Worm (Caenorhabditis elegans): ENCODE results near the gene C07A9.5.

C07A9.5 gene

DNA sequence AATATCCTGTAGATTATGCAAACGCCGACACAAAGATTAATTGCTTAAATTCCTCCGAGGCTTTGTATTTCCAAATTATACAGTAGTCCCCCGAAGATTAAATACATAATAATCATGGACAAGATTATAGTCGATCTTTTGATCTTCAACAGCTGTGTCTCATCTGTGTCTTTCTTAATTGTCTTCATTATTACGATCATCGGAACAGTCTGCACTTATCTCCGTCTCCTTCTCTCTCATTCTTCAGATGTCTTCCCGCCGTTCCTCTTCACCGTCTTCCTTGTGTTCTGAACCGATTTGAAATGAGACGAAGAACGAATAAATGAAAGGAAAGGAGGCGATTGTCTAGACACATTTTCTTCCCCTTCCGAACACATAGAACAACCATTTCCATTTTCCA, 21.5 kb downstream of the C07A9.5 start:
- no peak for TF ChIP-seq nhr-80 (tag; optimal IDR thresholded peaks at IDR 0.05)
- no peak for TF ChIP-seq ceh-27 (GFP tag; optimal IDR thresholded peaks at IDR 0.05)
- TF ChIP-seq dox-1 (GFP tag; IDR thresholded peaks at IDR 0.05): no peak
- TF ChIP-seq akir-1 (GFP tag; optimal IDR thresholded peaks at IDR 0.05): no peak
- TF ChIP-seq unc-62 (GFP tag; optimal IDR thresholded peaks at IDR 0.05): no peak
- TF ChIP-seq Y95B8A.8 (GFP tag; IDR thresholded peaks at IDR 0.05): no peak
- TF ChIP-seq B0019.2 (GFP tag; conservative IDR thresholded peaks at IDR 0.05): no peak
- TF ChIP-seq lag-1 (GFP tag; IDR thresholded peaks at IDR 0.05): no peak
- no peak for TF ChIP-seq unc-130 (GFP tag; optimal IDR thresholded peaks at IDR 0.05)

DNA sequence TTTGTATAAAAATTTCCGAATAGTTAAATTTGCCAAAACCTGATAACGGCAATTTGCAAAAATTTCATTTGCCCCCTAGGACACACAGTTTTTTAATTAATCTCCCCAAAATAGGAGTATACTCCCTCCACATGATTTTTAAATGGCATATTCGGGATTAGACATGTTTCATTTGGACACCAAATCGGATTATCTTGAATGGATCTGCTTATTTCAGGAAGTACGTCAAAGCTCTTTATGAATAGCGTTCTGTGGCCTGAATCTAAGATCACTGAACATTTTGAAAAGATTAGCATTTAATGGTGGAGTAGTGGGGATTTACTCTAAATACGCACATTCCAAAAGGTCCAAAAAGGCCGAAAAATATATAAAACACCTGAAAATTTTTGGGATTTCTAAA, 24.1 kb downstream of the C07A9.5 start:
- no peak for TF ChIP-seq egl-18 (GFP tag; IDR thresholded peaks at IDR 0.05)
- no peak for TF ChIP-seq tbp1 (GFP tag; optimal IDR thresholded peaks at IDR 0.05)
- TF ChIP-seq him-1 (tag; optimal IDR thresholded peaks at IDR 0.05): no peak
- no peak for TF ChIP-seq chd-7 (tag; optimal IDR thresholded peaks at IDR 0.05)
- TF ChIP-seq F49E8.2 (tag; optimal IDR thresholded peaks at IDR 0.05; ENCODE audit: insufficient read depth): no peak
- no peak for TF ChIP-seq ztf-28 (GFP tag; IDR thresholded peaks at IDR 0.05)
- no peak for TF ChIP-seq akir-1 (GFP tag; optimal IDR thresholded peaks at IDR 0.05)
- TF ChIP-seq lin-40 (tag; optimal IDR thresholded peaks at IDR 0.05): no peak
- no peak for TF ChIP-seq hrde-1 (tag; optimal IDR thresholded peaks at IDR 0.05; ENCODE audit: borderline replicate concordance)
- TF ChIP-seq efl-1 (GFP tag; optimal IDR thresholded peaks at IDR 0.05): no peak
- no peak for TF ChIP-seq ekl-4 (GFP tag; IDR thresholded peaks at IDR 0.05)
- no peak for TF ChIP-seq B0035.1 (tag; optimal IDR thresholded peaks at IDR 0.05)
- TF ChIP-seq nhr-27 (tag; optimal IDR thresholded peaks at IDR 0.05): no peak
- no peak for TF ChIP-seq lir-1 (GFP tag; conservative IDR thresholded peaks at IDR 0.05)

DNA sequence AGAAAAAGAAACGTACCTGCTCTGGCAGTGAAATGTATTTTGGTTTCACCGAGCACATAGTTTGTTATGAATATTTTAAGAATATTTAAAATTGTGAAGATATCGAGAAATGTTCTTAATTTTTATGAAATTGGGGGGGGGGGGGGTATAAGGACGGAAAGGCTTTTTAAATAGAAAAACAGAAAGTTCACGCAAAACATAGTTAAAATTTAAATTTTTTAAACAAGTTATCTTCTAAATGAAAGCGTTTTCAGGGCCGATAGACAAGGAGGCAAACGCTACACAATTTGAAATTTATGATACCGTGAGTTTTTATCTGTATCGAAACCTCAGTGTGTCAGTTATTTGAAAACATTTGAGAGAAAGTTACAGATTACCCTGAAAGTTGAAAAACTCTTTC, 26.8 kb downstream of the C07A9.5 start, which contains the start of gene C15H7.4:
Gene C15H7.4, minus strand, starts transcription at position 101 of the 400 bp plus-strand sequence.
- TF ChIP-seq mxl-1 (tag; optimal IDR thresholded peaks at IDR 0.05): no peak
- no peak for TF ChIP-seq cebp-1 (GFP tag; IDR thresholded peaks at IDR 0.05)
- no peak for TF ChIP-seq cebp-1 (tag; optimal IDR thresholded peaks at IDR 0.05)
- no peak for TF ChIP-seq repo-1 (tag; optimal IDR thresholded peaks at IDR 0.05)
- TF ChIP-seq ccch-3 (GFP tag; optimal IDR thresholded peaks at IDR 0.05): no peak
- TF ChIP-seq unc-62 (GFP tag; optimal IDR thresholded peaks at IDR 0.05): no peak
- TF ChIP-seq dox-1 (GFP tag; IDR thresholded peaks at IDR 0.05): no peak
- TF ChIP-seq Y95B8A.8 (GFP tag; IDR thresholded peaks at IDR 0.05): no peak
- TF ChIP-seq snpc-3.4 (tag; optimal IDR thresholded peaks at IDR 0.05): no peak
- TF ChIP-seq ztf-26 (tag; optimal IDR thresholded peaks at IDR 0.05): no peak
- TF ChIP-seq rcor-1 (GFP tag; IDR thresholded peaks at IDR 0.05): no peak
- no peak for TF ChIP-seq Y53G8AR.9 (GFP tag; conservative IDR thresholded peaks at IDR 0.05)
- TF ChIP-seq nhr-90 (tag; optimal IDR thresholded peaks at IDR 0.05): no peak
- TF ChIP-seq pha-4 (tag; optimal IDR thresholded peaks at IDR 0.05): no peak
- TF ChIP-seq zfh-2 (GFP tag; conservative IDR thresholded peaks at IDR 0.05): no peak
- TF ChIP-seq attf-3 (GFP tag; conservative IDR thresholded peaks at IDR 0.05): no peak
- TF ChIP-seq F10E7.11 (tag; optimal IDR thresholded peaks at IDR 0.05): no peak
- no peak for TF ChIP-seq akir-1 (GFP tag; optimal IDR thresholded peaks at IDR 0.05)
- TF ChIP-seq D2030.7 (GFP tag; IDR thresholded peaks at IDR 0.05): no peak
- TF ChIP-seq attf-5 (GFP tag; optimal IDR thresholded peaks at IDR 0.05): no peak
